Fruit fly (Drosophila melanogaster): ENCODE data around the gene Cpr78Cc.

The Cpr78Cc gene

dm6 chr3L:21297703-21298102, 2.7 kb upstream of the Cpr78Cc start, which contains the start of gene Edg78E:
Gene Edg78E, minus strand, starts transcription at chr3L:21297803.
- TF ChIP-seq CG8301 (tag; optimal IDR thresholded peaks at IDR 0.05) (no peak), fd96Ca (GFP tag; IDR thresholded peaks at IDR 0.05) (no peak), Snoo (tag; optimal IDR thresholded peaks at IDR 0.05) (no peak), rn (GFP tag; IDR thresholded peaks at IDR 0.05) (no peak)

dm6 chr3L:21298375-21298774, 2.0 kb upstream of the Cpr78Cc start, which contains the start of gene CG43702:
Gene CG43702, plus strand, starts transcription at chr3L:21298675.
- TF ChIP-seq CG9948 (tag; optimal IDR thresholded peaks at IDR 0.05): no peak
- TF ChIP-seq CG15710 (tag; optimal IDR thresholded peaks at IDR 0.05): no peak
- TF ChIP-seq CG10348 (GFP tag; IDR thresholded peaks at IDR 0.05): no peak
- TF ChIP-seq Pif1B (GFP tag; optimal IDR thresholded peaks at IDR 0.05): no peak
- TF ChIP-seq CG17806 (tag; optimal IDR thresholded peaks at IDR 0.05): no peak
- no peak for TF ChIP-seq CG4496 (GFP tag; IDR thresholded peaks at IDR 0.05)
- no peak for TF ChIP-seq Ets98B (GFP tag; IDR thresholded peaks at IDR 0.05)
- no peak for TF ChIP-seq CG14655 (GFP tag; optimal IDR thresholded peaks at IDR 0.05)
- TF ChIP-seq CG34367 (tag; optimal IDR thresholded peaks at IDR 0.05): no peak
- no peak for TF ChIP-seq CG13204 (GFP tag; optimal IDR thresholded peaks at IDR 0.05)
- TF ChIP-seq fd96Ca (GFP tag; IDR thresholded peaks at IDR 0.05): no peak
- TF ChIP-seq Snoo (tag; optimal IDR thresholded peaks at IDR 0.05): no peak
- TF ChIP-seq EcR (GFP tag; optimal IDR thresholded peaks at IDR 0.05): no peak
- no peak for TF ChIP-seq CG8301 (tag; optimal IDR thresholded peaks at IDR 0.05)
- TF ChIP-seq gl (tag; optimal IDR thresholded peaks at IDR 0.05): no peak
- no peak for TF ChIP-seq CG8159 (tag; optimal IDR thresholded peaks at IDR 0.05)

dm6 chr3L:21299203-21299602, 1.2 kb upstream of the Cpr78Cc start:
- TF ChIP-seq CG8159 (tag; optimal IDR thresholded peaks at IDR 0.05): no peak
- TF ChIP-seq CG8301 (tag; optimal IDR thresholded peaks at IDR 0.05): no peak
- no peak for TF ChIP-seq CG10348 (GFP tag; IDR thresholded peaks at IDR 0.05)
- no peak for TF ChIP-seq CG9948 (tag; optimal IDR thresholded peaks at IDR 0.05)
- TF ChIP-seq CG13204 (GFP tag; optimal IDR thresholded peaks at IDR 0.05): no peak
- TF ChIP-seq D1 (tag; optimal IDR thresholded peaks at IDR 0.05): no peak
- TF ChIP-seq CG4496 (GFP tag; IDR thresholded peaks at IDR 0.05): no peak
- TF ChIP-seq CG34367 (tag; optimal IDR thresholded peaks at IDR 0.05): no peak
- no peak for TF ChIP-seq EcR (GFP tag; optimal IDR thresholded peaks at IDR 0.05)
- no peak for TF ChIP-seq CG32121 (GFP tag; IDR thresholded peaks at IDR 0.05)
- TF ChIP-seq Ets98B (GFP tag; IDR thresholded peaks at IDR 0.05): no peak
- no peak for TF ChIP-seq CG15710 (tag; optimal IDR thresholded peaks at IDR 0.05)
- TF ChIP-seq Pif1A (GFP tag; optimal IDR thresholded peaks at IDR 0.05): no peak
- no peak for TF ChIP-seq rn (GFP tag; IDR thresholded peaks at IDR 0.05)
- no peak for TF ChIP-seq fd96Ca (GFP tag; IDR thresholded peaks at IDR 0.05)
- no peak for TF ChIP-seq CG12605 (GFP tag; IDR thresholded peaks at IDR 0.05)
- no peak for TF ChIP-seq Pif1B (GFP tag; optimal IDR thresholded peaks at IDR 0.05)
- no peak for TF ChIP-seq Snoo (tag; optimal IDR thresholded peaks at IDR 0.05)
- no peak for TF ChIP-seq CG17806 (tag; optimal IDR thresholded peaks at IDR 0.05)
- TF ChIP-seq CG14655 (GFP tag; optimal IDR thresholded peaks at IDR 0.05): no peak

- peak; percentile 67 for TF ChIP-seq CG8159 (tag; optimal IDR thresholded peaks at IDR 0.05)
- peak; percentile 8 for TF ChIP-seq CG9948 (tag; optimal IDR thresholded peaks at IDR 0.05)
- peak; percentile 51 for TF ChIP-seq CG15710 (tag; optimal IDR thresholded peaks at IDR 0.05)
- TF ChIP-seq Pif1A (GFP tag; optimal IDR thresholded peaks at IDR 0.05): no peak
- TF ChIP-seq Snoo (tag; optimal IDR thresholded peaks at IDR 0.05): no peak
- TF ChIP-seq CG8301 (tag; optimal IDR thresholded peaks at IDR 0.05): no peak
- TF ChIP-seq CG10348 (GFP tag; IDR thresholded peaks at IDR 0.05): no peak
- no peak for TF ChIP-seq CG13204 (GFP tag; optimal IDR thresholded peaks at IDR 0.05)
- TF ChIP-seq rn (GFP tag; IDR thresholded peaks at IDR 0.05): no peak
- no peak for TF ChIP-seq CG4496 (GFP tag; IDR thresholded peaks at IDR 0.05)
- TF ChIP-seq EcR (GFP tag; optimal IDR thresholded peaks at IDR 0.05): peak; percentile 91
- no peak for TF ChIP-seq D1 (tag; optimal IDR thresholded peaks at IDR 0.05)
- no peak for TF ChIP-seq CG32121 (GFP tag; IDR thresholded peaks at IDR 0.05)
- no peak for TF ChIP-seq CG34367 (tag; optimal IDR thresholded peaks at IDR 0.05)
These were observed 1.5 kb downstream of the Cpr78Cc start for dm6 chr3L:21301737-21302487.

dm6 chr3L:21302493-21302892, 2.1 kb downstream of the Cpr78Cc start:
- peak; percentile 96 for TF ChIP-seq EcR (GFP tag; optimal IDR thresholded peaks at IDR 0.05)
- TF ChIP-seq CG13204 (GFP tag; optimal IDR thresholded peaks at IDR 0.05): peak; percentile 9
- TF ChIP-seq gl (tag; optimal IDR thresholded peaks at IDR 0.05): no peak
- no peak for TF ChIP-seq CG12605 (GFP tag; IDR thresholded peaks at IDR 0.05)

- TF ChIP-seq CG4496 (GFP tag; IDR thresholded peaks at IDR 0.05) (no peak), CG10348 (GFP tag; IDR thresholded peaks at IDR 0.05) (no peak), fd96Ca (GFP tag; IDR thresholded peaks at IDR 0.05) (no peak), Pif1A (GFP tag; optimal IDR thresholded peaks at IDR 0.05) (no peak), gl (tag; optimal IDR thresholded peaks at IDR 0.05) (no peak), rn (GFP tag; IDR thresholded peaks at IDR 0.05) (no peak), CG13204 (GFP tag; optimal IDR thresholded peaks at IDR 0.05) (no peak), EcR (GFP tag; optimal IDR thresholded peaks at IDR 0.05) (no peak)
These were observed 3.3 kb downstream of the Cpr78Cc start for dm6 chr3L:21303659-21304058.

Data from whole organism, pupa.